Fruit fly (Drosophila melanogaster) whole organism, embryonic: Measurements from ENCODE around the gene peb.
A peak's percentile ranks its signal among the peaks of the same experiment; 100 is the strongest.

Experiments used
- CG11456 ChIP-seq: fragments of 200-800 bp; sonication (Bioruptor generic); IDR thresholded peaks from 3 replicates; pipeline ENCODE4 v1.3.6; 2022; ENCODE audit warnings: missing biosample characterization, missing genetic modification characterization
- CG13296 ChIP-seq: fragments of 200-800 bp; sonication (Bioruptor generic); optimal IDR thresholded peaks from 3 replicates; lab custom pipeline; 2018; ENCODE audit warnings: missing biosample characterization, mild to moderate bottlenecking, missing genetic modification characterization
- CG14860 ChIP-seq: fragments of 200-800 bp; sonication (Bioruptor generic); IDR thresholded peaks from 3 replicates; pipeline ENCODE4 v1.3.6; 2022; ENCODE audit warnings: missing biosample characterization, missing genetic modification characterization; ENCODE audit not compliant: partially characterized antibody
- CG1529 ChIP-seq: fragments of 200-800 bp; sonication (Bioruptor generic); optimal IDR thresholded peaks from 3 replicates; lab custom pipeline; 2018; ENCODE audit warnings: missing biosample characterization, missing genetic modification characterization
- CG1647 ChIP-seq: fragments of 200-800 bp; sonication (Bioruptor generic); optimal IDR thresholded peaks from 3 replicates; lab custom pipeline; 2016; ENCODE audit warnings: missing biosample characterization, missing genetic modification characterization
- CG16815 ChIP-seq: fragments of 200-800 bp; sonication (Bioruptor generic); optimal IDR thresholded peaks from 3 replicates; lab custom pipeline; 2017; ENCODE audit warnings: missing biosample characterization, mild to moderate bottlenecking, missing genetic modification characterization
- CG17385 ChIP-seq: fragments of 200-800 bp; sonication (Bioruptor generic); optimal IDR thresholded peaks from 3 replicates; lab custom pipeline; 2018; ENCODE audit warnings: missing biosample characterization, mild to moderate bottlenecking, missing genetic modification characterization
- CG1832 ChIP-seq: fragments of 200-800 bp; sonication (Bioruptor generic); optimal IDR thresholded peaks from 2 replicates; lab custom pipeline; 2017; ENCODE audit warnings: missing biosample characterization, mild to moderate bottlenecking, missing genetic modification characterization, inconsistent platforms
- CG2116 ChIP-seq: fragments of 200-800 bp; sonication (Bioruptor generic); optimal IDR thresholded peaks from 3 replicates; lab custom pipeline; 2018; ENCODE audit warnings: missing biosample characterization, mild to moderate bottlenecking, missing genetic modification characterization
- CG3281 ChIP-seq: fragments of 200-800 bp; sonication (Bioruptor generic); optimal IDR thresholded peaks from 3 replicates; lab custom pipeline; 2017; ENCODE audit warnings: missing biosample characterization, mild to moderate bottlenecking, missing genetic modification characterization
- CG34224 ChIP-seq: fragments of 200-800 bp; sonication (Bioruptor generic); IDR thresholded peaks from 3 replicates; pipeline ENCODE4 v1.3.6; 2022; ENCODE audit warnings: missing biosample characterization, missing genetic modification characterization; ENCODE audit not compliant: partially characterized antibody
- CG3995 ChIP-seq: fragments of 200-800 bp; sonication (Bioruptor generic); optimal IDR thresholded peaks from 3 replicates; lab custom pipeline; 2016; ENCODE audit warnings: missing biosample characterization, missing genetic modification characterization
- CG4854 ChIP-seq: fragments of 200-800 bp; sonication (Bioruptor generic); optimal IDR thresholded peaks from 2 replicates; lab custom pipeline; 2016; ENCODE audit warnings: missing biosample characterization, missing genetic modification characterization, inconsistent platforms
- CG6791 ChIP-seq: fragments of 200-800 bp; sonication (Bioruptor generic); IDR thresholded peaks from 3 replicates; pipeline ENCODE4 v1.3.6; 2022; ENCODE audit warnings: missing biosample characterization, missing genetic modification characterization; ENCODE audit not compliant: partially characterized antibody
- CG7839 ChIP-seq: fragments of 200-800 bp; sonication (Bioruptor generic); optimal IDR thresholded peaks from 3 replicates; lab custom pipeline; 2018; ENCODE audit warnings: missing biosample characterization, mild to moderate bottlenecking, missing genetic modification characterization, moderate library complexity
- CG8089 ChIP-seq: fragments of 200-800 bp; sonication (Bioruptor generic); optimal IDR thresholded peaks from 3 replicates; lab custom pipeline; 2016; ENCODE audit warnings: missing biosample characterization, missing genetic modification characterization
- CG8765 ChIP-seq: fragments of 200-800 bp; sonication (Bioruptor generic); IDR thresholded peaks from 2 replicates; pipeline ENCODE4 v1.3.6; 2022; ENCODE audit warnings: missing biosample characterization, missing genetic modification characterization
- CG9727 ChIP-seq: fragments of 200-800 bp; sonication (Bioruptor generic); optimal IDR thresholded peaks from 3 replicates; lab custom pipeline; 2017; ENCODE audit warnings: missing biosample characterization, mild to moderate bottlenecking, missing genetic modification characterization
- CHES-1-like ChIP-seq: fragments of 200-800 bp; sonication (Bioruptor generic); optimal IDR thresholded peaks from 2 replicates; lab custom pipeline; 2016; ENCODE audit warnings: missing biosample characterization, missing genetic modification characterization
- Dip2 ChIP-seq: fragments of 200-800 bp; sonication (Bioruptor generic); IDR thresholded peaks from 2 replicates; pipeline ENCODE4 v1.3.6; 2022; ENCODE audit warnings: missing biosample characterization, missing genetic modification characterization
- Dip3 ChIP-seq: fragments of 200-800 bp; sonication (Bioruptor generic); optimal IDR thresholded peaks from 3 replicates; lab custom pipeline; 2016; ENCODE audit warnings: missing biosample characterization, missing genetic modification characterization
- Dp ChIP-seq: fragments of 200-800 bp; sonication (Bioruptor generic); optimal IDR thresholded peaks from 2 replicates; lab custom pipeline; 2018; ENCODE audit warnings: missing biosample characterization, mild to moderate bottlenecking, missing genetic modification characterization, moderate library complexity
- Dref ChIP-seq: fragments of 200-800 bp; sonication (Bioruptor generic); IDR thresholded peaks from 2 replicates; pipeline ENCODE4 v1.3.6; 2022; ENCODE audit warnings: missing biosample characterization, missing genetic modification characterization
- Gsc ChIP-seq: fragments of 200-800 bp; sonication (Bioruptor generic); IDR thresholded peaks from 2 replicates; pipeline ENCODE4 v1.3.6; 2022; ENCODE audit warnings: missing biosample characterization, missing genetic modification characterization
- H15 ChIP-seq: fragments of 200-800 bp; sonication (Bioruptor generic); IDR thresholded peaks from 3 replicates; pipeline ENCODE4 v1.3.6; 2022; ENCODE audit warnings: missing biosample characterization, missing genetic modification characterization
- HLH54F ChIP-seq: fragments of 200-800 bp; sonication (Bioruptor generic); optimal IDR thresholded peaks from 3 replicates; lab custom pipeline; 2016; ENCODE audit warnings: missing biosample characterization, missing genetic modification characterization
- Hr3 ChIP-seq: fragments of 200-800 bp; sonication (Bioruptor generic); optimal IDR thresholded peaks from 3 replicates; lab custom pipeline; 2016; ENCODE audit warnings: missing biosample characterization, missing genetic modification characterization
- Hr51 ChIP-seq, 2 experiments: fragments of 200-800 bp; sonication (Bioruptor generic); optimal IDR thresholded peaks; 2 replicates in 1 of 2; 3 replicates in 1 of 2; lab custom pipeline; 2016 to 2018; ENCODE audit warnings: missing biosample characterization in 2 of 2, missing genetic modification characterization in 2 of 2, mild to moderate bottlenecking in 1 of 2, moderate library complexity in 1 of 2
- MBD-R2 ChIP-seq: fragments of 200-800 bp; sonication (Bioruptor generic); IDR thresholded peaks from 2 replicates; pipeline ENCODE4 v1.3.6; 2022; ENCODE audit warnings: missing biosample characterization, missing genetic modification characterization
- Mrtf ChIP-seq: fragments of 200-800 bp; sonication (Bioruptor generic); IDR thresholded peaks from 3 replicates; pipeline ENCODE4 v1.3.6; 2022; ENCODE audit warnings: missing biosample characterization, missing genetic modification characterization
- NC2β ChIP-seq: fragments of 200-800 bp; sonication (Bioruptor generic); optimal IDR thresholded peaks from 2 replicates; lab custom pipeline; 2016; ENCODE audit warnings: missing biosample characterization, missing genetic modification characterization
- Nf-YA ChIP-seq: fragments of 200-800 bp; sonication (Bioruptor generic); IDR thresholded peaks from 2 replicates; pipeline ENCODE4 v1.3.6; 2022; ENCODE audit warnings: missing biosample characterization, missing genetic modification characterization
- Nf-YC ChIP-seq: fragments of 200-800 bp; optimal IDR thresholded peaks from 3 replicates; lab custom pipeline; 2019; ENCODE audit warnings: missing biosample characterization, mild to moderate bottlenecking, missing genetic modification characterization, moderate library complexity
- Oaz ChIP-seq: fragments of 200-800 bp; sonication (Bioruptor generic); IDR thresholded peaks from 2 replicates; pipeline ENCODE4 v1.3.6; 2022; ENCODE audit warnings: missing biosample characterization, missing genetic modification characterization
- bbx ChIP-seq: fragments of 200-800 bp; sonication (Bioruptor generic); IDR thresholded peaks from 2 replicates; pipeline ENCODE4 v1.3.6; 2022; ENCODE audit warnings: missing biosample characterization, missing genetic modification characterization; ENCODE audit not compliant: partially characterized antibody
- btn ChIP-seq: fragments of 200-800 bp; sonication (Bioruptor generic); optimal IDR thresholded peaks from 2 replicates; lab custom pipeline; 2016; ENCODE audit warnings: missing biosample characterization, missing genetic modification characterization
- cad ChIP-seq: fragments of >200 bp; optimal IDR thresholded peaks from 2 replicates; lab custom pipeline; 2017; ENCODE audit warnings: missing biosample characterization, missing genetic modification characterization
- chif ChIP-seq, 2 experiments: fragments of 200-800 bp; sonication (Bioruptor generic); optimal IDR thresholded peaks; 3 replicates each; lab custom pipeline; 2016; ENCODE audit warnings: missing biosample characterization in 2 of 2, missing genetic modification characterization in 2 of 2
- dysf ChIP-seq: fragments of 200-800 bp; sonication (Bioruptor generic); IDR thresholded peaks from 3 replicates; pipeline ENCODE4 v1.3.6; 2022; ENCODE audit warnings: missing biosample characterization, missing genetic modification characterization
- esg ChIP-seq: fragments of 200-800 bp; sonication (Bioruptor generic); conservative IDR thresholded peaks from 2 replicates; pipeline ENCODE4 v1.3.6; 2022; ENCODE audit warnings: missing biosample characterization, missing genetic modification characterization
- eve ChIP-seq, 2 experiments: fragments of >200 bp; optimal IDR thresholded peaks; 2 replicates each; lab custom pipeline; 2017; ENCODE audit warnings: missing biosample characterization in 2 of 2, missing genetic modification characterization in 2 of 2
- fd64A ChIP-seq: fragments of 200-800 bp; sonication (Bioruptor generic); optimal IDR thresholded peaks from 3 replicates; lab custom pipeline; 2018; ENCODE audit warnings: missing biosample characterization, mild to moderate bottlenecking, missing genetic modification characterization
- insv ChIP-seq, 2 experiments: fragments of 200-800 bp; sonication (Bioruptor generic); optimal IDR thresholded peaks; 3 replicates each; lab custom pipeline; 2016 to 2018; ENCODE audit warnings: missing biosample characterization in 2 of 2, missing genetic modification characterization in 2 of 2
- inv ChIP-seq: fragments of 200-800 bp; sonication (Bioruptor generic); IDR thresholded peaks from 2 replicates; pipeline ENCODE4 v1.3.6; 2022; ENCODE audit warnings: missing biosample characterization, missing genetic modification characterization; ENCODE audit not compliant: partially characterized antibody
- lbe ChIP-seq: fragments of 200-800 bp; sonication (Bioruptor generic); optimal IDR thresholded peaks from 2 replicates; lab custom pipeline; 2016; ENCODE audit warnings: missing biosample characterization, mild to moderate bottlenecking, missing genetic modification characterization
- nmo ChIP-seq: fragments of 200-800 bp; sonication (Bioruptor generic); optimal IDR thresholded peaks from 2 replicates; lab custom pipeline; 2018; ENCODE audit warnings: missing biosample characterization, mild to moderate bottlenecking, missing genetic modification characterization, moderate library complexity
- seq ChIP-seq: fragments of 200-800 bp; sonication (Bioruptor generic); IDR thresholded peaks from 2 replicates; pipeline ENCODE4 v1.3.6; 2022; ENCODE audit warnings: missing biosample characterization, missing genetic modification characterization
- sna ChIP-seq: fragments of 200-800 bp; sonication (Bioruptor generic); IDR thresholded peaks from 2 replicates; pipeline ENCODE4 v1.3.6; 2022; ENCODE audit warnings: missing biosample characterization, missing genetic modification characterization; ENCODE audit not compliant: partially characterized antibody
- sqz ChIP-seq: fragments of 200-800 bp; sonication (Bioruptor generic); optimal IDR thresholded peaks from 3 replicates; lab custom pipeline; 2018; ENCODE audit warnings: missing biosample characterization, mild to moderate bottlenecking, missing genetic modification characterization
- tgo ChIP-seq: fragments of 200-800 bp; sonication (Bioruptor generic); IDR thresholded peaks from 3 replicates; pipeline ENCODE4 v1.3.6; 2022; ENCODE audit warnings: missing biosample characterization, missing genetic modification characterization
- tin ChIP-seq: fragments of 200-800 bp; sonication (Bioruptor generic); optimal IDR thresholded peaks from 3 replicates; lab custom pipeline; 2016; ENCODE audit warnings: missing biosample characterization, missing genetic modification characterization
- zf30C ChIP-seq: fragments of 200-800 bp; sonication (Bioruptor generic); optimal IDR thresholded peaks from 3 replicates; lab custom pipeline; 2018; ENCODE audit warnings: missing biosample characterization, mild to moderate bottlenecking, missing genetic modification characterization

The peb gene

dm6 chrX:4581769-4582168, 35.6 kb upstream of the peb start (continued):
- TF ChIP-seq CG11456 (GFP tag; lab: Robert Waterston, UW), result no peak
- no peak for TF ChIP-seq CG6791
- TF ChIP-seq lbe, result no peak
- TF ChIP-seq esg (GFP tag; lab: Robert Waterston, UW), result no peak
- no peak for TF ChIP-seq Nf-YA (GFP tag; lab: Robert Waterston, UW)
- TF ChIP-seq CG9727 (GFP tag; lab: Kevin White, UChicago), result peak; percentile 43
- TF ChIP-seq Dp (GFP tag; lab: Kevin White, UChicago), result no peak
- peak; percentile 61 for TF ChIP-seq CG7839 (tag; lab: Kevin White, UChicago)
- TF ChIP-seq Nf-YC (tag; lab: Kevin White, UChicago), result no peak
- TF ChIP-seq NC2β (GFP tag; lab: Kevin White, UChicago), result no peak
- no peak for TF ChIP-seq sna (GFP tag; lab: Robert Waterston, UW)
- no peak for TF ChIP-seq Dip2 (GFP tag; lab: Robert Waterston, UW)
- TF ChIP-seq HLH54F (GFP tag; lab: Kevin White, UChicago), result no peak
- peak; percentile 20 for TF ChIP-seq Hr3 (GFP tag; lab: Kevin White, UChicago)
- no peak for TF ChIP-seq Oaz (GFP tag; lab: Robert Waterston, UW)
- no peak for TF ChIP-seq Mrtf
- no peak for TF ChIP-seq CG3995 (GFP tag; lab: Kevin White, UChicago)
- peak; percentile 28; the same call in 1 of the 3 replicates for TF ChIP-seq tgo (GFP tag; lab: Robert Waterston, UW)
- no peak for TF ChIP-seq CG4854 (GFP tag; lab: Kevin White, UChicago)
- peak in 1 of 2 experiments; percentile 28 for TF ChIP-seq chif (GFP tag; optimal IDR thresholded peaks at IDR 0.05; lab: Kevin White, UChicago)
- TF ChIP-seq Hr51 (GFP tag; optimal IDR thresholded peaks at IDR 0.05; lab: Kevin White, UChicago), result peak in 1 of 2 experiments; percentile 6
- TF ChIP-seq H15 (GFP tag; lab: Robert Waterston, UW), result no peak
- TF ChIP-seq bbx (GFP tag; lab: Robert Waterston, UW), result no peak
- no peak for TF ChIP-seq CG34224 (GFP tag; lab: Robert Waterston, UW)
- no peak for TF ChIP-seq zf30C (GFP tag; lab: Kevin White, UChicago)
- TF ChIP-seq dysf (GFP tag; lab: Robert Waterston, UW), result peak; percentile 42; the same call in 2 of the 3 replicates
- no peak for TF ChIP-seq CG3281
- TF ChIP-seq tin (GFP tag; lab: Kevin White, UChicago), result peak; percentile 45
- no peak for TF ChIP-seq inv
- TF ChIP-seq nmo (GFP tag; lab: Kevin White, UChicago), result peak; percentile 65
- no peak for TF ChIP-seq insv (GFP tag; optimal IDR thresholded peaks at IDR 0.05; lab: Kevin White, UChicago)
- TF ChIP-seq sqz (GFP tag; lab: Kevin White, UChicago), result no peak
- peak; percentile 28 for TF ChIP-seq CG17385 (GFP tag; lab: Kevin White, UChicago)
- no peak for TF ChIP-seq CG1832 (GFP tag; lab: Kevin White, UChicago)
- TF ChIP-seq Gsc (GFP tag; lab: Robert Waterston, UW), result no peak
- no peak for TF ChIP-seq CHES-1-like (GFP tag; lab: Kevin White, UChicago)
- TF ChIP-seq MBD-R2 (GFP tag; lab: Robert Waterston, UW), result no peak
- no peak for TF ChIP-seq CG13296 (GFP tag; lab: Kevin White, UChicago)
- no peak for TF ChIP-seq btn (GFP tag; lab: Kevin White, UChicago)
- TF ChIP-seq seq (GFP tag; lab: Robert Waterston, UW), result no peak
- no peak for TF ChIP-seq CG1647 (GFP tag; lab: Kevin White, UChicago)
- TF ChIP-seq Dref, result no peak
- peak; percentile 17 for TF ChIP-seq CG16815 (GFP tag; lab: Kevin White, UChicago)
- no peak for TF ChIP-seq CG2116 (GFP tag; lab: Kevin White, UChicago)
- TF ChIP-seq CG8089 (GFP tag; lab: Kevin White, UChicago), result no peak
- TF ChIP-seq CG14860 (GFP tag; lab: Robert Waterston, UW), result no peak
- no peak for TF ChIP-seq cad (GFP tag; lab: Kevin White, UChicago)
- no peak for TF ChIP-seq CG8765 (GFP tag; lab: Robert Waterston, UW)
- TF ChIP-seq Dip3 (GFP tag; lab: Kevin White, UChicago), result no peak
- no peak for TF ChIP-seq fd64A (GFP tag; lab: Kevin White, UChicago)
- peak; percentile 36 for TF ChIP-seq CG1529 (GFP tag; lab: Kevin White, UChicago)
- no peak for TF ChIP-seq eve (GFP tag; optimal IDR thresholded peaks at IDR 0.05; lab: Kevin White, UChicago)
